Worm (Caenorhabditis elegans) whole organism, young adult: ENCODE measurements around the gene gcy-34.

Source experiments
- F49E8.2 ChIP-seq: sonication (generic microtip); optimal IDR thresholded peaks from 3 replicates; lab custom pipeline; 2017; ENCODE audit warnings: missing genetic modification characterization, mild to moderate bottlenecking, missing compliant biosample characterization, antibody characterized with exemption, moderate library complexity; ENCODE audit not compliant: insufficient read depth
- dpl-1 ChIP-seq: fragments of 150-350 bp; optimal IDR thresholded peaks from 2 replicates; lab custom pipeline; 2014; ENCODE audit warnings: missing biosample characterization, missing genetic modification reagents, missing genetic modification characterization
- hsf-1 ChIP-seq: fragments of 200-800 bp; sonication (Bioruptor generic); IDR thresholded peaks from 2 replicates; pipeline ENCODE4 v1.3.6; 2022; ENCODE audit warnings: missing genetic modification reagents, missing genetic modification characterization, missing compliant biosample characterization
- lin-26 ChIP-seq: fragments of 200-800 bp; sonication (Bioruptor generic); IDR thresholded peaks from 2 replicates; pipeline ENCODE4 v1.3.6; 2022; ENCODE audit warnings: missing genetic modification reagents, missing genetic modification characterization, missing compliant biosample characterization
- lin-54 ChIP-seq: fragments of 200-800 bp; sonication (Bioruptor generic); optimal IDR thresholded peaks from 2 replicates; lab custom pipeline; 2018; ENCODE audit warnings: mild to moderate bottlenecking, missing genetic modification characterization, missing compliant biosample characterization
- madf-10 ChIP-seq: sonication (generic microtip); optimal IDR thresholded peaks from 2 replicates; lab custom pipeline; 2016; ENCODE audit warnings: mild to moderate bottlenecking, missing genetic modification characterization, missing compliant biosample characterization
- unc-62 ChIP-seq: fragments of 150-350 bp; optimal IDR thresholded peaks from 2 replicates; lab custom pipeline; 2014; ENCODE audit warnings: missing biosample characterization, missing genetic modification reagents, missing genetic modification characterization

DNA sequence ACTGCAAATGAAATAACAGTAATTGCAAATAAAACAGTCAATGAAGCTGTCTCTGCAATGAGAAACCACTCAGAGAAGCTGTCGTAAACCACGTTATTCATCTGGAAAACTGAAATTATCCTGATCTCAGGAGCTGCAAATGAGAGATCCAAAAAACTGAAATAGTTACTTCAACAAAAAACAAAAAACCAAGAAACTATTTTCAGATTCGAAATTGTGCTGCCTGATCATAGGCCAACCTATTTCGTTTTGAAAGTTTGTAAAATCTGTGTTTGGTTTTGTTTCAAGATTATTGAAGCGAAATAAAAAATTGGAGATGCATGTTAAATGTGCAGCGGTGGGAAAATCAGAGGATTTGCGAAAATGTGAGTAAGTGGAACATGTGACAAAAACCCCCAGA lies 34.9 kb upstream of the gcy-34 start, which contains the start of gene srv-8:
- TF ChIP-seq dpl-1 (no peak), lin-54 (GFP tag; lab: Kevin White, UChicago) (no peak), F49E8.2 (tag; lab: Kevin White, UChicago) (no peak), unc-62 (GFP tag; lab: Kevin White, UChicago) (no peak), hsf-1 (no peak), lin-26 (GFP tag; lab: Robert Waterston, UW) (no peak), madf-10 (tag; lab: Kevin White, UChicago) (no peak)
